Fruit fly (Drosophila melanogaster): ENCODE measurements around the gene CG7299.

DNA sequence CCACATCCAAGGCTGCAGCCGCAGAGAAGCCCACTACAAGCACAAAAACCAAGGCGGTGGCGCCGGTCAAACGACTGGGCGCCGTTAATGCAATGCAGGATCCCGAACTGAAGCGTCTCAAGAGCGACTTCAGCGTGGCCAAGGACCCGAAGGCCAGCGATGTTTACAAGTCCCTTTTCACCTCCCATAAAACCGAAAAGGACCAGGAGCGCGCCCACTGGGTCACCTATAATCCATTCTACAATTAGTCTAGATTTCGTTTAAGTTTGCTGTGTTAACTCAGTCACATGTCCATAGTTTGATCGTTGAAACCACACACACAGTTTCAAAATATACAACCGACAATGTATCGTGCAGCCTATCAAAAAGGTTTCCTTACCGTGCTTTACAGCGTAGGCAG lies 45.7 kb upstream of the CG7299 start, which contains the start of gene CG17118:
- TF ChIP-seq CTCF (optimal IDR thresholded peaks at IDR 0.05) = no peak
- TF ChIP-seq CG8478 (optimal IDR thresholded peaks at IDR 0.05) = no peak

Measured in S2 (cell line).